Worm (Caenorhabditis elegans) whole organism, early embryonic: ENCODE results near the gene hpl-2.

ENCODE experiments used
- B0310.2 ChIP-seq: sonication (generic microtip); optimal IDR thresholded peaks from 2 replicates; lab custom pipeline; 2016; ENCODE audit warnings: mild to moderate bottlenecking, missing genetic modification characterization, missing compliant biosample characterization
- F13C5.2 ChIP-seq: sonication (generic microtip); optimal IDR thresholded peaks from 2 replicates; lab custom pipeline; 2017; ENCODE audit warnings: mild to moderate bottlenecking, missing genetic modification characterization, inconsistent platforms, missing compliant biosample characterization
- aly-1 ChIP-seq: sonication (generic microtip); optimal IDR thresholded peaks from 2 replicates; lab custom pipeline; 2016; ENCODE audit warnings: missing genetic modification characterization, missing compliant biosample characterization
- ama-1 ChIP-seq: fragments of 150-350 bp; optimal IDR thresholded peaks from 2 replicates; lab custom pipeline; 2014
- ceh-13 ChIP-seq: fragments of 200-800 bp; sonication (Bioruptor generic); optimal IDR thresholded peaks from 2 replicates; lab custom pipeline; 2018; ENCODE audit warnings: mild to moderate bottlenecking, missing genetic modification characterization, missing compliant biosample characterization
- ceh-36 ChIP-seq: sonication (generic microtip); optimal IDR thresholded peaks from 2 replicates; lab custom pipeline; 2016; ENCODE audit warnings: missing genetic modification characterization, inconsistent platforms, missing compliant biosample characterization
- ets-7 ChIP-seq: sonication (generic microtip); optimal IDR thresholded peaks from 2 replicates; lab custom pipeline; 2016; ENCODE audit warnings: missing genotype, missing genetic modification characterization, missing compliant biosample characterization
- flt-1 ChIP-seq: fragments of 200-800 bp; sonication (Bioruptor generic); IDR thresholded peaks from 2 replicates; pipeline ENCODE4 v1.3.6; 2022; ENCODE audit warnings: missing genetic modification characterization, missing compliant biosample characterization
- hmbx-1 ChIP-seq: sonication (generic microtip); optimal IDR thresholded peaks from 2 replicates; lab custom pipeline; 2016; ENCODE audit warnings: mild to moderate bottlenecking, missing genetic modification characterization, missing compliant biosample characterization
- hmg-4 ChIP-seq: fragments of 200-800 bp; sonication (Bioruptor generic); optimal IDR thresholded peaks from 2 replicates; lab custom pipeline; 2018; ENCODE audit warnings: mild to moderate bottlenecking, missing genetic modification characterization, missing compliant biosample characterization
- hnd-1 ChIP-seq: sonication (generic microtip); optimal IDR thresholded peaks from 2 replicates; lab custom pipeline; 2016; ENCODE audit warnings: missing genetic modification characterization, missing compliant biosample characterization
- pes-1 ChIP-seq: fragments of 200-800 bp; sonication (Bioruptor generic); IDR thresholded peaks from 2 replicates; pipeline ENCODE4 v1.3.6; 2022; ENCODE audit warnings: missing genetic modification reagents, missing genetic modification characterization, missing compliant biosample characterization
- scrt-1 ChIP-seq: fragments of 200-800 bp; sonication (Bioruptor generic); IDR thresholded peaks from 2 replicates; pipeline ENCODE4 v1.3.6; 2022; ENCODE audit warnings: missing genetic modification characterization, missing compliant biosample characterization
- sea-1 ChIP-seq: fragments of 200-800 bp; sonication (Bioruptor generic); conservative IDR thresholded peaks from 2 replicates; pipeline ENCODE4 v1.3.6; 2022; ENCODE audit warnings: missing genetic modification characterization, missing compliant biosample characterization
- tbx-11 ChIP-seq: fragments of 200-800 bp; sonication (Bioruptor generic); IDR thresholded peaks from 2 replicates; pipeline ENCODE4 v1.3.6; 2022; ENCODE audit warnings: missing genetic modification characterization, missing compliant biosample characterization
- tbx-37 ChIP-seq: fragments of 200-800 bp; sonication (Bioruptor generic); conservative IDR thresholded peaks from 2 replicates; pipeline ENCODE4 v1.3.6; 2022; ENCODE audit warnings: missing genetic modification reagents, missing genetic modification characterization, missing compliant biosample characterization
- tra-4 ChIP-seq: sonication (generic microtip); optimal IDR thresholded peaks from 2 replicates; lab custom pipeline; 2017; ENCODE audit warnings: missing genetic modification characterization, missing compliant biosample characterization

The hpl-2 gene

DNA sequence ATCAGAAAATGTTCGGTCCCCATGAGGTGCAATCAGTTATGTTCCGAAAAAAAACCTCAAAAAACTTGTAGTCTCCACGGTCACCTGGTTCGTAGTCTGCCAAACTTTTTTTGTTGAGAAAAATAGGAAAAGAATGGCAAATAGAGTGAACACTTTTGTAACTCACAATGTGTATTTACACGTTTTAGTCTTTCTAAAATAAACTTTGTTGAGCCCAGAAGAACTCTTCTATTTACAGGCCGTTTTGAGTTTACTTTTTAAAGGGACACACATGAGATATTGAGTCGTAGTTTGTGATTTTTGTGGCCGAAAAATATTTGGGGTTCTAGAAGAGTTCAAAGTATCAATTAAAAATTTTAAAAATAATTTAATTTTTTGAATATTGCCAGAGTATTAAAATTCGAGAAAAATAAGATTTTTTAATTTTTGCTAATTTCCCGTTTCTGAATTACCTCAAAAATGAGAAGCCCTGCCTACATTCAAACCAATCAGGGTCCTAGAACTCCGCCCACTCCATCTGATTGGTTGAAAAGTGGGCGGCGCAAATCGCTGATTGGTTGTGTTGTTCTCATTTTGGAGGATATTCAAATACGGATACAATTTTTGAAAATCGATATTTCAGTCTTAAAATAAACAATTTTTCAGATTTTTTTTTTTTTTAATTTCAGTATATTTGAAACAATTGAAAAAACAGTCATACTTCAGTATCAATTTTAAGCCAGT, 20.7 kb downstream of the hpl-2 start:
- TF ChIP-seq flt-1 (GFP tag; lab: Robert Waterston, UW) (no peak), tra-4 (tag; lab: Kevin White, UChicago) (no peak), tbx-37 (no peak), hmg-4 (no peak)

ce11 chrIII:10733300-10733699, 22.0 kb downstream of the hpl-2 start:
- TF ChIP-seq scrt-1: no peak
- TF ChIP-seq pes-1 (GFP tag; lab: Robert Waterston, UW): 0 out of 2 replicates have a peak, but pooled peaks have one; percentile 19
- TF ChIP-seq sea-1: no peak
- TF ChIP-seq ceh-13 (GFP tag; lab: Kevin White, UChicago): no peak

- TF ChIP-seq aly-1 (no peak), ceh-13 (GFP tag; lab: Kevin White, UChicago) (no peak), pes-1 (GFP tag; lab: Robert Waterston, UW) (no peak), ceh-36 (tag; lab: Kevin White, UChicago) (no peak), tbx-11 (GFP tag; lab: Robert Waterston, UW) (no peak), ets-7 (tag; lab: Kevin White, UChicago) (no peak), hmbx-1 (no peak), tbx-37 (no peak), hmg-4 (no peak), B0310.2 (tag; lab: Kevin White, UChicago) (no peak), F13C5.2 (no peak), flt-1 (GFP tag; lab: Robert Waterston, UW) (no peak), ama-1 (no peak), scrt-1 (no peak)
These were observed 24.8 kb downstream of the hpl-2 start, which contains the start of gene tat-3 for ce11 chrIII:10730510-10730909. Gene tat-3, minus strand, starts transcription at chrIII:10730705.

- no peak for TF ChIP-seq tbx-37
- TF ChIP-seq ets-7 (tag; lab: Kevin White, UChicago): no peak
- no peak for TF ChIP-seq sea-1
- TF ChIP-seq flt-1 (GFP tag; lab: Robert Waterston, UW): no peak
- TF ChIP-seq aly-1: no peak
- TF ChIP-seq pes-1 (GFP tag; lab: Robert Waterston, UW): no peak
- no peak for TF ChIP-seq ceh-13 (GFP tag; lab: Kevin White, UChicago)
- no peak for TF ChIP-seq ceh-36 (tag; lab: Kevin White, UChicago)
- no peak for TF ChIP-seq F13C5.2
- TF ChIP-seq hmbx-1: no peak
- TF ChIP-seq B0310.2 (tag; lab: Kevin White, UChicago): no peak
- no peak for TF ChIP-seq scrt-1
- no peak for TF ChIP-seq tbx-11 (GFP tag; lab: Robert Waterston, UW)
- TF ChIP-seq hmg-4: no peak
- TF ChIP-seq hnd-1 (tag; lab: Kevin White, UChicago): no peak
These were observed 34.3 kb downstream of the hpl-2 start for ce11 chrIII:10721056-10721455.

- TF ChIP-seq aly-1 (no peak), tbx-37 (no peak), B0310.2 (tag; lab: Kevin White, UChicago) (no peak), scrt-1 (no peak), hmbx-1 (no peak), F13C5.2 (peak; percentile 40), ets-7 (tag; lab: Kevin White, UChicago) (no peak), hmg-4 (peak; percentile 6), sea-1 (no peak), tbx-11 (GFP tag; lab: Robert Waterston, UW) (no peak), ceh-36 (tag; lab: Kevin White, UChicago) (no peak), tra-4 (tag; lab: Kevin White, UChicago) (no peak), ceh-13 (GFP tag; lab: Kevin White, UChicago) (no peak), hnd-1 (tag; lab: Kevin White, UChicago) (no peak), ama-1 (no peak), flt-1 (GFP tag; lab: Robert Waterston, UW) (0 out of 2 replicates have a peak, but pooled peaks have one; percentile 20), pes-1 (GFP tag; lab: Robert Waterston, UW) (no peak)
These were observed 35.2 kb downstream of the hpl-2 start for ce11 chrIII:10720170-10720569.

- TF ChIP-seq ama-1 (no peak), tbx-37 (no peak), aly-1 (no peak), F13C5.2 (no peak), tra-4 (tag; lab: Kevin White, UChicago) (no peak), scrt-1 (no peak), hnd-1 (tag; lab: Kevin White, UChicago) (no peak), flt-1 (GFP tag; lab: Robert Waterston, UW) (no peak), ceh-36 (tag; lab: Kevin White, UChicago) (no peak), sea-1 (no peak), B0310.2 (tag; lab: Kevin White, UChicago) (no peak), pes-1 (GFP tag; lab: Robert Waterston, UW) (no peak), ceh-13 (GFP tag; lab: Kevin White, UChicago) (no peak), hmg-4 (no peak), tbx-11 (GFP tag; lab: Robert Waterston, UW) (no peak), hmbx-1 (no peak), ets-7 (tag; lab: Kevin White, UChicago) (no peak)
These were observed 36.3 kb downstream of the hpl-2 start for ce11 chrIII:10719057-10719456.

ce11 chrIII:10718078-10718477, 37.3 kb downstream of the hpl-2 start:
- TF ChIP-seq hnd-1 (tag; lab: Kevin White, UChicago) (no peak), scrt-1 (no peak), B0310.2 (tag; lab: Kevin White, UChicago) (no peak), flt-1 (GFP tag; lab: Robert Waterston, UW) (no peak), tra-4 (tag; lab: Kevin White, UChicago) (no peak), sea-1 (no peak), hmg-4 (no peak), pes-1 (GFP tag; lab: Robert Waterston, UW) (no peak), ama-1 (no peak)

DNA sequence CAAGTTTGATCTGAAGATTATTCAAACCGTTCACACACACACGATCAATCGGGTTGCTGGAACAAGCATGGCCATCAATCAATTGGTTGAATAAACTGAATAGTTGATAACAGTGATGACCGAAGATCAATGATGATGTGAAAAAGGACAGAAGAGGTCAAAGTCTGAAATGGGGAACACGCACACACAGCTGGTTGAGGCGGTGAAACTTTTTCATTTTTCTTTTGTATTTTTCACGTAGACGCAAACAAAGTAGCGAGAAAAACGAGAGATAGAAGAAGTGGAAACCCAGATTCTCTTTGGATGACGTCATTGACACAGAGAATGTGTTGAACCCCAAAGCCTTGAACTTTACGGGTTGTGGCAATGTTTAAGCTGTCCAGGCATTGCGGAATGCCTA, 37.9 kb downstream of the hpl-2 start:
- TF ChIP-seq ama-1: no peak
- TF ChIP-seq tbx-37: no peak
- no peak for TF ChIP-seq flt-1 (GFP tag; lab: Robert Waterston, UW)
- TF ChIP-seq B0310.2 (tag; lab: Kevin White, UChicago): no peak
- no peak for TF ChIP-seq hmg-4
- TF ChIP-seq ceh-13 (GFP tag; lab: Kevin White, UChicago): no peak
- TF ChIP-seq pes-1 (GFP tag; lab: Robert Waterston, UW): no peak
- TF ChIP-seq F13C5.2: no peak
- TF ChIP-seq scrt-1: no peak
- no peak for TF ChIP-seq tra-4 (tag; lab: Kevin White, UChicago)
- no peak for TF ChIP-seq sea-1
- TF ChIP-seq ets-7 (tag; lab: Kevin White, UChicago): no peak
- no peak for TF ChIP-seq tbx-11 (GFP tag; lab: Robert Waterston, UW)
